Worm (Caenorhabditis elegans) whole organism, L4 larva: ENCODE results near the gene T15B7.15.
A peak's percentile ranks its signal among the peaks of the same experiment; 100 is the strongest.

Experiments
- F10B5.3 ChIP-seq: sonication (generic microtip); optimal IDR thresholded peaks from 2 replicates; lab custom pipeline; 2016; ENCODE audit warnings: mild to moderate bottlenecking, missing genetic modification characterization, missing compliant biosample characterization
- F49E8.2 ChIP-seq: sonication (generic microtip); optimal IDR thresholded peaks from 2 replicates; lab custom pipeline; 2016; ENCODE audit warnings: missing compliant biosample characterization, mild to moderate bottlenecking, missing genetic modification characterization, borderline replicate concordance
- R02D3.7 ChIP-seq: fragments of 150-350 bp; sonication (generic microtip); optimal IDR thresholded peaks from 3 replicates; lab custom pipeline; 2014; ENCODE audit warnings: missing biosample characterization, missing genetic modification characterization
- T20F7.1 ChIP-seq: fragments of 200-800 bp; sonication (Bioruptor generic); optimal IDR thresholded peaks from 2 replicates; lab custom pipeline; 2018; ENCODE audit warnings: mild to moderate bottlenecking, missing genetic modification characterization, missing compliant biosample characterization
- T26A8.4 ChIP-seq: fragments of 200-800 bp; sonication (Bioruptor generic); IDR thresholded peaks from 2 replicates; pipeline ENCODE4 v1.3.6; 2022; ENCODE audit warnings: missing genetic modification characterization, missing compliant biosample characterization
- Y75B8A.6 ChIP-seq: fragments of 200-800 bp; sonication (Bioruptor generic); IDR thresholded peaks from 2 replicates; pipeline ENCODE4 v1.3.6; 2022; ENCODE audit warnings: missing genetic modification reagents, missing genetic modification characterization, missing compliant biosample characterization
- ZK337.2 ChIP-seq: fragments of 200-800 bp; sonication (Bioruptor generic); IDR thresholded peaks from 2 replicates; pipeline ENCODE4 v1.3.6; 2022; ENCODE audit warnings: missing genetic modification reagents, missing genetic modification characterization, missing compliant biosample characterization
- aly-2 ChIP-seq: sonication (generic microtip); optimal IDR thresholded peaks from 2 replicates; lab custom pipeline; 2018; ENCODE audit warnings: missing biosample characterization, missing genetic modification characterization
- attf-4 ChIP-seq: sonication (generic microtip); optimal IDR thresholded peaks from 3 replicates; lab custom pipeline; 2017; ENCODE audit warnings: missing biosample characterization, missing genetic modification characterization
- daf-12 ChIP-seq: fragments of 150-350 bp; optimal IDR thresholded peaks from 2 replicates; lab custom pipeline; 2014; ENCODE audit warnings: missing biosample characterization, missing genetic modification reagents, missing genetic modification characterization
- daf-16 ChIP-seq, 3 experiments: sonication (generic microtip); optimal IDR thresholded peaks; 2 replicates each; lab custom pipeline; 2016 to 2017; ENCODE audit warnings: missing genetic modification characterization in 3 of 3, missing genetic modification reagents in 3 of 3, mild to moderate bottlenecking in 2 of 3, missing compliant biosample characterization in 2 of 3, missing biosample characterization in 1 of 3, moderate library complexity in 1 of 3
- daf-19 ChIP-seq: fragments of 200-800 bp; sonication (Bioruptor generic); conservative IDR thresholded peaks from 2 replicates; pipeline ENCODE4 v1.3.6; 2022; ENCODE audit warnings: missing genetic modification characterization, missing compliant biosample characterization
- dpl-1 ChIP-seq: fragments of 150-350 bp; optimal IDR thresholded peaks from 2 replicates; lab custom pipeline; 2014; ENCODE audit warnings: missing biosample characterization, missing genetic modification reagents, missing genetic modification characterization
- fkh-10 ChIP-seq: fragments of 150-350 bp; optimal IDR thresholded peaks from 2 replicates; lab custom pipeline; 2014; ENCODE audit warnings: missing biosample characterization, missing genetic modification reagents, missing genetic modification characterization
- fos-1 ChIP-seq: fragments of 150-350 bp; optimal IDR thresholded peaks from 2 replicates; lab custom pipeline; 2014; ENCODE audit warnings: missing biosample characterization, missing genetic modification characterization
- gei-8 ChIP-seq: fragments of 200-800 bp; sonication (Bioruptor generic); optimal IDR thresholded peaks from 2 replicates; lab custom pipeline; 2018; ENCODE audit warnings: mild to moderate bottlenecking, missing genetic modification characterization, missing compliant biosample characterization
- hif-1 ChIP-seq, 2 experiments: sonication (generic microtip); optimal IDR thresholded peaks; 2 replicates each; lab custom pipeline; 2016 to 2017; ENCODE audit warnings: missing compliant biosample characterization in 2 of 2, missing genetic modification characterization in 2 of 2, missing genetic modification reagents in 2 of 2, missing genotype in 2 of 2, mild to moderate bottlenecking in 1 of 2
- hlh-11 ChIP-seq: fragments of 200-800 bp; sonication (Bioruptor generic); optimal IDR thresholded peaks from 2 replicates; lab custom pipeline; 2018; ENCODE audit warnings: mild to moderate bottlenecking, missing genetic modification characterization, missing compliant biosample characterization
- hlh-30 ChIP-seq: sonication (generic microtip); optimal IDR thresholded peaks from 2 replicates; lab custom pipeline; 2017; ENCODE audit warnings: antibody characterized with exemption, mild to moderate bottlenecking, missing genetic modification characterization, missing compliant biosample characterization; ENCODE audit not compliant: insufficient read depth
- hmg-1.1 ChIP-seq: fragments of 200-800 bp; sonication (Bioruptor generic); IDR thresholded peaks from 2 replicates; pipeline ENCODE4 v1.3.6; 2022; ENCODE audit warnings: missing genetic modification reagents, missing genetic modification characterization, missing compliant biosample characterization
- lim-7 ChIP-seq: fragments of 200-800 bp; sonication (Bioruptor generic); IDR thresholded peaks from 2 replicates; pipeline ENCODE4 v1.3.6; 2022; ENCODE audit warnings: missing genetic modification characterization, missing compliant biosample characterization
- lin-13 ChIP-seq: fragments of 150-350 bp; optimal IDR thresholded peaks from 2 replicates; lab custom pipeline; 2014; ENCODE audit warnings: missing biosample characterization, missing genetic modification reagents, missing genetic modification characterization
- lin-38 ChIP-seq: fragments of 200-800 bp; sonication (Bioruptor generic); IDR thresholded peaks from 2 replicates; pipeline ENCODE4 v1.3.6; 2022; ENCODE audit warnings: missing genetic modification reagents, missing genetic modification characterization, missing compliant biosample characterization
- lsy-2 ChIP-seq, 2 experiments: fragments of 150-350 bp in 1 of 2; sonication (generic microtip) in 1 of 2; optimal IDR thresholded peaks; 2 replicates each; lab custom pipeline; 2014 to 2017; ENCODE audit warnings: missing biosample characterization in 2 of 2, missing genetic modification characterization in 2 of 2
- mdl-1 ChIP-seq, 2 experiments: fragments of 150-350 bp in 1 of 2; sonication (generic microtip) in 1 of 2; optimal IDR thresholded peaks; 2 replicates each; lab custom pipeline; 2014 to 2017; ENCODE audit warnings: missing biosample characterization in 2 of 2, missing genetic modification characterization in 2 of 2
- mxl-2 ChIP-seq: fragments of 200-800 bp; sonication (Bioruptor generic); conservative IDR thresholded peaks from 2 replicates; pipeline ENCODE4 v1.3.6; 2022; ENCODE audit warnings: missing genetic modification reagents, missing genetic modification characterization, missing compliant biosample characterization
- mxl-3 ChIP-seq: fragments of 200-800 bp; sonication (Bioruptor generic); optimal IDR thresholded peaks from 2 replicates; lab custom pipeline; 2018; ENCODE audit warnings: mild to moderate bottlenecking, missing genetic modification characterization, missing compliant biosample characterization
- nhr-10 ChIP-seq: fragments of 150-350 bp; optimal IDR thresholded peaks from 2 replicates; lab custom pipeline; 2014; ENCODE audit warnings: missing biosample characterization, missing genetic modification characterization
- nhr-11 ChIP-seq: fragments of 150-350 bp; optimal IDR thresholded peaks from 2 replicates; lab custom pipeline; 2014; ENCODE audit warnings: missing biosample characterization, missing genetic modification characterization
- nhr-237 ChIP-seq: sonication (generic microtip); optimal IDR thresholded peaks from 2 replicates; lab custom pipeline; 2017; ENCODE audit warnings: missing biosample characterization, missing genetic modification characterization
- nhr-48 ChIP-seq: sonication (generic microtip); optimal IDR thresholded peaks from 2 replicates; lab custom pipeline; 2016; ENCODE audit warnings: mild to moderate bottlenecking, missing genetic modification characterization, missing compliant biosample characterization
- nhr-6 ChIP-seq: fragments of 150-350 bp; optimal IDR thresholded peaks from 2 replicates; lab custom pipeline; 2014; ENCODE audit warnings: missing biosample characterization, missing genetic modification characterization
- nhr-76 ChIP-seq: fragments of 150-350 bp; optimal IDR thresholded peaks from 2 replicates; lab custom pipeline; 2014; ENCODE audit warnings: missing biosample characterization, missing genetic modification characterization
- php-3 ChIP-seq: fragments of 200-800 bp; sonication (Bioruptor generic); IDR thresholded peaks from 2 replicates; pipeline ENCODE4 v1.3.6; 2022; ENCODE audit warnings: missing genetic modification reagents, missing genetic modification characterization, missing compliant biosample characterization
- pqm-1 ChIP-seq: sonication (generic microtip); optimal IDR thresholded peaks from 2 replicates; lab custom pipeline; 2017; ENCODE audit warnings: missing biosample characterization, missing genetic modification characterization
- rbr-2 ChIP-seq: sonication (generic microtip); optimal IDR thresholded peaks from 2 replicates; lab custom pipeline; 2016; ENCODE audit warnings: missing genotype, missing genetic modification characterization, missing compliant biosample characterization
- saeg-2 ChIP-seq: fragments of 200-800 bp; sonication (Bioruptor generic); IDR thresholded peaks from 2 replicates; pipeline ENCODE4 v1.3.6; 2022; ENCODE audit warnings: missing genetic modification reagents, missing genetic modification characterization, missing compliant biosample characterization
- set-16 ChIP-seq: fragments of 200-800 bp; sonication (Bioruptor generic); IDR thresholded peaks from 2 replicates; pipeline ENCODE4 v1.3.6; 2022; ENCODE audit warnings: missing genetic modification reagents, missing genetic modification characterization, missing compliant biosample characterization
- snpc-1.2 ChIP-seq: fragments of 200-800 bp; sonication (Bioruptor generic); IDR thresholded peaks from 2 replicates; pipeline ENCODE4 v1.3.6; 2022; ENCODE audit warnings: missing genetic modification reagents, missing genetic modification characterization, missing compliant biosample characterization
- snpc-4 ChIP-seq: fragments of 150-350 bp; optimal IDR thresholded peaks from 2 replicates; lab custom pipeline; 2014; ENCODE audit warnings: missing biosample characterization, missing genetic modification characterization
- spr-1 ChIP-seq: sonication (generic microtip); optimal IDR thresholded peaks from 2 replicates; lab custom pipeline; 2016; ENCODE audit warnings: mild to moderate bottlenecking, missing genetic modification characterization, missing compliant biosample characterization
- tag-97 ChIP-seq: fragments of 200-800 bp; sonication (Bioruptor generic); IDR thresholded peaks from 2 replicates; pipeline ENCODE4 v1.3.6; 2022; ENCODE audit warnings: missing genetic modification characterization, missing compliant biosample characterization
- tra-1 ChIP-seq: fragments of 200-800 bp; sonication (Bioruptor generic); IDR thresholded peaks from 2 replicates; pipeline ENCODE4 v1.3.6; 2022; ENCODE audit warnings: missing genetic modification reagents, missing genetic modification characterization, missing compliant biosample characterization
- unc-130 ChIP-seq: sonication (generic microtip); optimal IDR thresholded peaks from 2 replicates; lab custom pipeline; 2016; ENCODE audit warnings: missing genetic modification reagents, missing genetic modification characterization, missing compliant biosample characterization
- unc-62 ChIP-seq, 3 experiments: fragments of 150-350 bp in 1 of 3; sonication (generic microtip); optimal IDR thresholded peaks in 2 of 3; peaks in 1 of 3; 1 replicate in 1 of 3; 2 replicates in 2 of 3; lab custom pipeline; 2014 to 2017; ENCODE audit warnings: missing biosample characterization in 3 of 3, missing genetic modification characterization in 3 of 3, missing genetic modification reagents in 3 of 3, missing genotype in 1 of 3
- zfp-2 ChIP-seq: sonication (generic microtip); optimal IDR thresholded peaks from 2 replicates; lab custom pipeline; 2016; ENCODE audit warnings: mild to moderate bottlenecking, missing genetic modification characterization, missing compliant biosample characterization
- zip-2 ChIP-seq: fragments of 150-350 bp; optimal IDR thresholded peaks from 2 replicates; lab custom pipeline; 2014; ENCODE audit warnings: missing biosample characterization, missing genetic modification characterization

Gene T15B7.15

ce11 chrV:6881735-6882134 is 43.3 kb upstream of the T15B7.15 start (continued):
- no peak for TF ChIP-seq daf-19 (GFP tag; lab: Robert Waterston, UW)
- no peak for TF ChIP-seq lin-38 (GFP tag; lab: Robert Waterston, UW)
- no peak for TF ChIP-seq lin-13
- no peak for TF ChIP-seq ZK337.2 (GFP tag; lab: Robert Waterston, UW)
- TF ChIP-seq spr-1 (tag; lab: Kevin White, UChicago), result no peak
- TF ChIP-seq tag-97 (GFP tag; lab: Robert Waterston, UW), result no peak
- TF ChIP-seq F49E8.2, result no peak
- no peak for TF ChIP-seq T26A8.4 (GFP tag; lab: Robert Waterston, UW)
- no peak for TF ChIP-seq unc-62 (GFP tag; optimal IDR thresholded peaks at IDR 0.05 in 1 of 2; lab: Kevin White, UChicago)
- TF ChIP-seq unc-62 (tag; optimal IDR thresholded peaks at IDR 0.05; lab: Kevin White, UChicago), result no peak
- no peak for TF ChIP-seq zip-2
- TF ChIP-seq Y75B8A.6 (GFP tag; lab: Robert Waterston, UW), result no peak
- no peak for TF ChIP-seq nhr-237
- no peak for TF ChIP-seq mxl-2 (GFP tag; lab: Robert Waterston, UW)

ce11 chrV:6881038-6881437 is 42.6 kb upstream of the T15B7.15 start, which contains the start of gene unc-70:
unc-70 (plus strand) TSS chrV:6881338.
- no peak for TF ChIP-seq daf-12 (tag; lab: Kevin White, UChicago)
- TF ChIP-seq attf-4, result no peak
- no peak for TF ChIP-seq T20F7.1 (GFP tag; lab: Kevin White, UChicago)
- no peak for TF ChIP-seq nhr-6 (tag; lab: Kevin White, UChicago)
- TF ChIP-seq rbr-2, result no peak
- TF ChIP-seq hmg-1.1 (GFP tag; lab: Robert Waterston, UW), result no peak
- no peak for TF ChIP-seq tra-1 (GFP tag; lab: Robert Waterston, UW)
- TF ChIP-seq set-16 (GFP tag; lab: Robert Waterston, UW), result no peak
- no peak for TF ChIP-seq F10B5.3 (tag; lab: Kevin White, UChicago)
- TF ChIP-seq daf-19 (GFP tag; lab: Robert Waterston, UW), result no peak
- TF ChIP-seq lim-7 (GFP tag; lab: Robert Waterston, UW), result no peak
- TF ChIP-seq hlh-11 (tag; lab: Kevin White, UChicago), result no peak
- no peak for TF ChIP-seq hlh-30 (tag; lab: Kevin White, UChicago)
- no peak for TF ChIP-seq nhr-48 (tag; lab: Kevin White, UChicago)
- no peak for TF ChIP-seq mxl-2 (GFP tag; lab: Robert Waterston, UW)
- TF ChIP-seq nhr-76, result no peak
- no peak for TF ChIP-seq nhr-10 (tag; lab: Kevin White, UChicago)
- TF ChIP-seq aly-2 (tag; lab: Kevin White, UChicago), result no peak
- TF ChIP-seq php-3 (GFP tag; lab: Robert Waterston, UW), result no peak
- TF ChIP-seq, all 104 proteins: peak for 0

- TF ChIP-seq fkh-10 (GFP tag; lab: Kevin White, UChicago), result no peak
- TF ChIP-seq pqm-1 (tag; lab: Kevin White, UChicago), result no peak
- TF ChIP-seq dpl-1 (GFP tag; lab: Kevin White, UChicago), result no peak
- TF ChIP-seq snpc-1.2 (GFP tag; lab: Robert Waterston, UW), result no peak
- peak in 1 of 2 experiments; percentile 24 for TF ChIP-seq lsy-2 (tag; optimal IDR thresholded peaks at IDR 0.05; lab: Kevin White, UChicago)
- TF ChIP-seq snpc-4 (tag; lab: Kevin White, UChicago), result no peak
- TF ChIP-seq saeg-2 (GFP tag; lab: Robert Waterston, UW), result 0 out of 2 replicates have a peak, but pooled peaks have one; percentile 16
- TF ChIP-seq gei-8 (GFP tag; lab: Kevin White, UChicago), result no peak
- no peak for TF ChIP-seq daf-19 (GFP tag; lab: Robert Waterston, UW)
- no peak for TF ChIP-seq lin-13
- no peak for TF ChIP-seq zfp-2 (tag; lab: Kevin White, UChicago)
- no peak for TF ChIP-seq daf-16 (GFP tag; optimal IDR thresholded peaks at IDR 0.05; lab: Kevin White, UChicago)
- no peak for TF ChIP-seq daf-16 (tag; optimal IDR thresholded peaks at IDR 0.05; lab: Kevin White, UChicago)
- no peak for TF ChIP-seq unc-130 (GFP tag; lab: Kevin White, UChicago)
- no peak for TF ChIP-seq fos-1 (tag; lab: Kevin White, UChicago)
- TF ChIP-seq lin-38 (GFP tag; lab: Robert Waterston, UW), result no peak
- TF ChIP-seq F10B5.3 (tag; lab: Kevin White, UChicago), result no peak
- TF ChIP-seq lim-7 (GFP tag; lab: Robert Waterston, UW), result no peak
- no peak for TF ChIP-seq R02D3.7 (tag; lab: Kevin White, UChicago)
- TF ChIP-seq nhr-48 (tag; lab: Kevin White, UChicago), result no peak
- no peak for TF ChIP-seq mdl-1 (tag; optimal IDR thresholded peaks at IDR 0.05; lab: Kevin White, UChicago)
- TF ChIP-seq nhr-11 (tag; lab: Kevin White, UChicago), result peak; percentile 9
- TF ChIP-seq spr-1 (tag; lab: Kevin White, UChicago), result no peak
- no peak for TF ChIP-seq mxl-3 (GFP tag; lab: Kevin White, UChicago)
- peak in 1 of 2 experiments; percentile 11 for TF ChIP-seq hif-1 (tag; optimal IDR thresholded peaks at IDR 0.05; lab: Kevin White, UChicago)
- no peak for TF ChIP-seq attf-4
Measured at ce11 chrV:6880623-6881022, 42.2 kb upstream of the T15B7.15 start.
